Worm (Caenorhabditis elegans): Measurements from ENCODE around the gene Y45F10B.13.

ce11 chrIV:13582909-13583308, 21.4 kb upstream of the Y45F10B.13 start, which contains the start of gene sru-12:
- TF ChIP-seq F13C5.2 (tag; optimal IDR thresholded peaks at IDR 0.05) (no peak), ama-1 (optimal IDR thresholded peaks at IDR 0.05) (no peak)

Data from whole organism, early embryonic.